Worm (Caenorhabditis elegans) whole organism, L1 larva: ENCODE data around the gene Y73F8A.27.

Experiments
- F16B12.6 ChIP-seq: fragments of 150-350 bp; optimal IDR thresholded peaks from 2 replicates; lab custom pipeline; 2014; ENCODE audit warnings: missing biosample characterization, missing genetic modification characterization
- aha-1 ChIP-seq: fragments of 150-350 bp; optimal IDR thresholded peaks from 2 replicates; lab custom pipeline; 2014; ENCODE audit warnings: missing biosample characterization, missing genetic modification characterization
- alr-1 ChIP-seq: fragments of 200-800 bp; sonication (Bioruptor generic); optimal IDR thresholded peaks from 2 replicates; lab custom pipeline; 2018; ENCODE audit warnings: borderline replicate concordance, mild to moderate bottlenecking, missing genetic modification characterization, missing compliant biosample characterization
- ceh-63 ChIP-seq: fragments of 200-800 bp; sonication (Bioruptor generic); optimal IDR thresholded peaks from 2 replicates; lab custom pipeline; 2018; ENCODE audit warnings: mild to moderate bottlenecking, missing genetic modification characterization, missing compliant biosample characterization
- ceh-8 ChIP-seq: fragments of 200-800 bp; sonication (Bioruptor generic); optimal IDR thresholded peaks from 2 replicates; lab custom pipeline; 2018; ENCODE audit warnings: mild to moderate bottlenecking, missing genetic modification characterization, moderate library complexity, missing compliant biosample characterization
- ceh-82 ChIP-seq, 3 experiments: fragments of 150-350 bp in 1 of 3; sonication (generic microtip) in 2 of 3; optimal IDR thresholded peaks; 2 replicates each; lab custom pipeline; 2014 to 2017; ENCODE audit warnings: missing biosample characterization in 3 of 3, missing genetic modification characterization in 3 of 3
- ceh-88 ChIP-seq: fragments of 200-800 bp; sonication (Bioruptor generic); IDR thresholded peaks from 2 replicates; pipeline ENCODE4 v1.3.6; 2022; ENCODE audit warnings: missing genetic modification characterization, missing compliant biosample characterization
- dpl-1 ChIP-seq, 3 experiments: fragments of 150-350 bp in 2 of 3; sonication (generic microtip) in 1 of 3; optimal IDR thresholded peaks; 2 replicates each; lab custom pipeline; 2014 to 2017; ENCODE audit warnings: missing biosample characterization in 3 of 3, missing genetic modification characterization in 3 of 3, missing genetic modification reagents in 3 of 3
- efl-1 ChIP-seq, 4 experiments: fragments of 150-350 bp; optimal IDR thresholded peaks in 3 of 4; peaks in 1 of 4; 1 replicate in 1 of 4; 2 replicates in 3 of 4; lab custom pipeline; 2014; ENCODE audit warnings: missing biosample characterization in 2 of 4, missing genetic modification characterization in 2 of 4, missing genetic modification reagents in 2 of 4
- efl-3 ChIP-seq: fragments of 200-800 bp; sonication (Bioruptor generic); optimal IDR thresholded peaks from 2 replicates; lab custom pipeline; 2018; ENCODE audit warnings: mild to moderate bottlenecking, missing genetic modification characterization, missing compliant biosample characterization
- ets-5 ChIP-seq: fragments of 200-800 bp; sonication (Bioruptor generic); IDR thresholded peaks from 2 replicates; pipeline ENCODE4 v1.3.6; 2022; ENCODE audit warnings: missing genetic modification characterization, missing compliant biosample characterization
- fkh-10 ChIP-seq: sonication (generic microtip); optimal IDR thresholded peaks from 2 replicates; lab custom pipeline; 2017; ENCODE audit warnings: missing biosample characterization, missing genetic modification reagents, missing genetic modification characterization
- grh-1 ChIP-seq: fragments of 200-800 bp; sonication (Bioruptor generic); IDR thresholded peaks from 2 replicates; pipeline ENCODE4 v1.3.6; 2022; ENCODE audit warnings: missing genetic modification reagents, missing genetic modification characterization, missing compliant biosample characterization
- isw-1 ChIP-seq: fragments of 200-800 bp; sonication (Bioruptor generic); IDR thresholded peaks from 2 replicates; pipeline ENCODE4 v1.3.6; 2022; ENCODE audit warnings: missing genetic modification characterization, missing compliant biosample characterization
- lin-13 ChIP-seq: fragments of 150-350 bp; optimal IDR thresholded peaks from 2 replicates; lab custom pipeline; 2014; ENCODE audit warnings: missing biosample characterization, missing genetic modification reagents, missing genetic modification characterization
- lin-14 ChIP-seq: fragments of 200-800 bp; sonication (Bioruptor generic); optimal IDR thresholded peaks from 2 replicates; lab custom pipeline; 2018; ENCODE audit warnings: mild to moderate bottlenecking, missing genetic modification characterization, moderate library complexity, missing compliant biosample characterization
- lir-3 ChIP-seq: sonication (generic microtip); optimal IDR thresholded peaks from 2 replicates; lab custom pipeline; 2016; ENCODE audit warnings: mild to moderate bottlenecking, missing genetic modification characterization, moderate library complexity, missing compliant biosample characterization; ENCODE audit not compliant: poor library complexity
- lsy-2 ChIP-seq, 2 experiments: fragments of 150-350 bp; optimal IDR thresholded peaks; 2 replicates each; lab custom pipeline; 2014; ENCODE audit warnings: missing biosample characterization in 2 of 2, missing genetic modification characterization in 2 of 2
- mdl-1 ChIP-seq, 2 experiments: fragments of 150-350 bp; optimal IDR thresholded peaks; 2 replicates each; lab custom pipeline; 2014 to 2017; ENCODE audit warnings: missing biosample characterization in 2 of 2, missing genetic modification characterization in 2 of 2, inconsistent platforms in 1 of 2
- mep-1 ChIP-seq: fragments of 150-350 bp; optimal IDR thresholded peaks from 2 replicates; lab custom pipeline; 2014; ENCODE audit warnings: missing biosample characterization, missing genetic modification characterization
- nhr-11 ChIP-seq: fragments of 150-350 bp; optimal IDR thresholded peaks from 2 replicates; lab custom pipeline; 2014; ENCODE audit warnings: missing biosample characterization, missing genetic modification characterization
- nhr-19 ChIP-seq: fragments of 200-800 bp; sonication (Bioruptor generic); conservative IDR thresholded peaks from 2 replicates; pipeline ENCODE4 v1.3.6; 2022; ENCODE audit warnings: missing genetic modification characterization, missing compliant biosample characterization
- nhr-47 ChIP-seq: sonication (generic microtip); optimal IDR thresholded peaks from 2 replicates; lab custom pipeline; 2016; ENCODE audit warnings: mild to moderate bottlenecking, missing genetic modification characterization, moderate library complexity, missing compliant biosample characterization
- nhr-77 ChIP-seq: fragments of 150-350 bp; optimal IDR thresholded peaks from 2 replicates; lab custom pipeline; 2014; ENCODE audit warnings: missing biosample characterization, missing genetic modification characterization
- nhr-84 ChIP-seq: sonication (generic microtip); optimal IDR thresholded peaks from 2 replicates; lab custom pipeline; 2017; ENCODE audit warnings: missing biosample characterization, missing genetic modification characterization
- nhr-85 ChIP-seq: sonication (generic microtip); peaks from one replicate; lab custom pipeline; 2016; ENCODE audit warnings: missing genetic modification characterization, inconsistent platforms, missing compliant biosample characterization
- nhr-90 ChIP-seq: sonication (generic microtip); optimal IDR thresholded peaks from 2 replicates; lab custom pipeline; 2016; ENCODE audit warnings: mild to moderate bottlenecking, missing genetic modification characterization, missing compliant biosample characterization; ENCODE audit not compliant: poor library complexity
- pag-3 ChIP-seq: sonication (generic microtip); optimal IDR thresholded peaks from 2 replicates; lab custom pipeline; 2017; ENCODE audit warnings: missing genetic modification characterization, mild to moderate bottlenecking, missing compliant biosample characterization, antibody characterized with exemption, borderline replicate concordance; ENCODE audit not compliant: insufficient read depth
- rnt-1 ChIP-seq: sonication (generic microtip); optimal IDR thresholded peaks from 2 replicates; lab custom pipeline; 2016; ENCODE audit warnings: mild to moderate bottlenecking, missing genetic modification characterization, moderate library complexity, missing compliant biosample characterization
- sox-4 ChIP-seq: sonication (generic microtip); optimal IDR thresholded peaks from 2 replicates; lab custom pipeline; 2016; ENCODE audit warnings: missing genetic modification characterization, missing compliant biosample characterization
- swsn-7 ChIP-seq: sonication (generic microtip); optimal IDR thresholded peaks from 2 replicates; lab custom pipeline; 2016; ENCODE audit warnings: missing genetic modification characterization, missing compliant biosample characterization
- tbx-2 ChIP-seq: sonication (generic microtip); optimal IDR thresholded peaks from 2 replicates; lab custom pipeline; 2016; ENCODE audit warnings: missing genetic modification characterization, missing compliant biosample characterization
- tlp-1 ChIP-seq: fragments of 150-350 bp; optimal IDR thresholded peaks from 2 replicates; lab custom pipeline; 2014; ENCODE audit warnings: missing biosample characterization, missing genetic modification characterization
- unc-130 ChIP-seq: fragments of 150-350 bp; optimal IDR thresholded peaks from 2 replicates; lab custom pipeline; 2017; ENCODE audit warnings: missing biosample characterization, missing genetic modification characterization, inconsistent platforms
- unc-98 ChIP-seq: fragments of 200-800 bp; sonication (Bioruptor generic); IDR thresholded peaks from 2 replicates; pipeline ENCODE4 v1.3.6; 2022; ENCODE audit warnings: missing genetic modification characterization, missing compliant biosample characterization
- zag-1 ChIP-seq: fragments of 150-350 bp; optimal IDR thresholded peaks from 2 replicates; lab custom pipeline; 2014; ENCODE audit warnings: missing biosample characterization, missing genetic modification characterization
- ztf-11 ChIP-seq, 2 experiments: sonication (generic microtip); optimal IDR thresholded peaks; 2 replicates each; lab custom pipeline; 2016 to 2017; ENCODE audit warnings: missing genetic modification characterization in 2 of 2, missing biosample characterization in 1 of 2, missing compliant biosample characterization in 1 of 2

Gene Y73F8A.27

DNA sequence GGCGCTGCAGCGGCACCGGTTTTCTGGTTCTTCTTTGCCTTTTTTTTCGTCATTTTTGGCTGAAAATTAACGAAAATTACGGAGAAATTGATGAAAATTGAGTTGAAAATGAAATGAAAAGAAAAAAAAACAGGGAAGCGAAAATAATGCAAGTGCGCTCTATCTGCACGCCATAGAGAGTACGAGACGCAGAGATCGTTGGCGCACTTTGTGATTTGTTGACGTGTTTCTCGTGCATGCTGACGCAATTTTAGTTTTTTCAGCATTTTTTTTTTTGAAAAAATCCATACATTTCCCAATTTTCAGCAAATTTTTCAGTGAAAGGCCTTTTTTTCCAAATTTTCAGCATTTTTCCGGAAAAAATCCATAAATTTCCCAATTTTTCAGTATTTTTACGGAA, 1.2 kb upstream of the Y73F8A.27 start, which contains the start of gene ntl-11 (continued):
- TF ChIP-seq rnt-1 (tag; lab: Kevin White, UChicago) (no peak), ceh-8 (GFP tag; lab: Kevin White, UChicago) (peak; percentile 94)
- TF ChIP-seq, all 84 proteins: peak for 67

DNA sequence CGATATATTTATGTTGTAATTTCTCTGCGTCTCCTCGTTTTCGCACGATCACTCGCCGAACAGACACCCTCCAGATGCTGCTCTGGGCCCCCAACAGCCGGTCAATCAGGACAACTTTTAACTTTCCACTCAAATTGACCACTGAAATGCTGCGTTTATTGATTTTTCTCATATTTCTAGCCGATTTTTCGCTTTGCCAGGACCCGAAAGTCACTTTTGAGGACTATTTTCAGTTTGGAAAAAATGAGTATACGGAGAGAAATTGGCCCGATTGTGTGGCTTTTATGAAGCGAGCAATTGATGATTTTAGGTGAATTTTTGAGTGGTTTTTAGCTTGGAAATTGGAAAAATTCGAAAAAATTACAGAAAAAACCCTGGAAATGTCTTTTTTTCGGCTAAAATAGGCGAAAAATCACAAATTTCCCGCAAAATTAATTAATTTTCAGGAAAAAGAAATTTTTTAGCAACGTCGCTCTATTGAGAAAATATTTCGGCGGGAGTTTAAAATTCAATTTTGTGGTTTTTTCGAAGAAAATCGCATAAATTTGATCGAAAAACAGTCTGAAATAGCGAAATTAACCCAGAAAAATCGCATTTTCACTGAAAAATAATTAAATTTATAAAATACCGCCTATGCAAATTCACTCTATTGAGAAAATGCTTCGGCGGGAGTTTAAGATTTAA, 1.1 kb downstream of the Y73F8A.27 start, which contains the start of gene Y73F8A.26:
Gene Y73F8A.26, plus strand, starts transcription at position 73 of the 684 bp plus-strand sequence.
- peak; percentile 21 for TF ChIP-seq nhr-85 (tag; lab: Kevin White, UChicago)
- TF ChIP-seq efl-1 (optimal IDR thresholded peaks at IDR 0.05; lab: Kevin White, UChicago), result no peak
- TF ChIP-seq efl-1 (GFP tag; optimal IDR thresholded peaks at IDR 0.05 in 1 of 2; lab: Kevin White, UChicago), result peak; percentile 38 to 49
- TF ChIP-seq lin-13 (GFP tag; lab: Kevin White, UChicago), result no peak
- peak in 1 of 3 experiments; percentile 39 for TF ChIP-seq dpl-1 (GFP tag; optimal IDR thresholded peaks at IDR 0.05; lab: Kevin White, UChicago)
- TF ChIP-seq, all 84 proteins: peak for 3

DNA sequence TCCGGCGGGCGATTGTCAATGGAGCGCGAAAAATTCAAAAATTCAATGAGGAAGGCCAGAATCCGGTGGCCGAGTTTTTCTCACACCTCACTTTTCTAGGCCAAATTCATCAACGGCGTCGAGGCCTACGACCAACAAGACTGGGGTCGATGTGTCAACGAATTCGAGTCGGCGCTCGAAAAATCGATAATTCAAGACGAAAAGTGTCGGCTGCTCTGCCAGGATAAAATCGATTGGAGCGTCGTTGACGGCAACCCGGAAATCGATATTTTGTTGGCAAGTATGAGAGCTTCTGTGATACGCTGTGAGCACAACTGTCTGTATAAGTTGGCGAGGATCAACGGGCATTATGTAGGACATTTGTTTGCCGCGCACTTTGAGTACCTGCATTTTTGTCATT, 3.2 kb downstream of the Y73F8A.27 start:
- TF ChIP-seq efl-3 (GFP tag; lab: Kevin White, UChicago) (no peak), ceh-63 (GFP tag; lab: Kevin White, UChicago) (no peak), efl-1 (optimal IDR thresholded peaks at IDR 0.05; lab: Kevin White, UChicago) (no peak), efl-1 (GFP tag; optimal IDR thresholded peaks at IDR 0.05 in 1 of 2; lab: Kevin White, UChicago) (no peak), tbx-2 (tag; lab: Kevin White, UChicago) (no peak), isw-1 (GFP tag; lab: Robert Waterston, UW) (no peak), lir-3 (no peak), ets-5 (GFP tag; lab: Robert Waterston, UW) (no peak), pag-3 (tag; lab: Kevin White, UChicago) (no peak), aha-1 (no peak)

DNA sequence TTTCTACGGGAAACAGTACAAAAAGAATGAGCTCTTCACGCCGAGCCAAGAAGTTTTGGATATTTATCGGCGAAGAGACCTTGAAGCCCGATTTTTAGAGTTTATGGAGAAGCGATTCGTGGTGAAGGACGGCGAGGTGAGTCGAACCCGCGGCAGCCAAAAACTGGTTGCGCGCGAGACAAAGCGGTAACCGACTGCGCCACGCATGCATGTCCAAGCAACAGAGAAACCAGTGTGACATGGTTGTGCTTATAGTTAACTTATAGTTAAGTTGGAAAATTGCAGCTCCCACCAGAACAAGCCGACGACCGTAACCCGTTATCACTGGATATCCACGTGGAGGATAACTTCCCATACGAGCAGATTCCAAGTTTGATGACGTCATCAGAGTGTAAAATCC, 3.8 kb downstream of the Y73F8A.27 start:
- TF ChIP-seq nhr-47 (tag; lab: Kevin White, UChicago) (peak; percentile 52), swsn-7 (peak; percentile 23), grh-1 (GFP tag; lab: Robert Waterston, UW) (0 out of 2 replicates have a peak, but pooled peaks have one; percentile 12), efl-1 (optimal IDR thresholded peaks at IDR 0.05; lab: Kevin White, UChicago) (peak; percentile 21 to 26), efl-1 (GFP tag; optimal IDR thresholded peaks at IDR 0.05 in 1 of 2; lab: Kevin White, UChicago) (peak in 1 of 2 experiments; percentile 95), zag-1 (tag; lab: Kevin White, UChicago) (no peak), nhr-19 (peak; percentile 48; the same call in 1 of the 2 replicates), mdl-1 (tag; optimal IDR thresholded peaks at IDR 0.05; lab: Kevin White, UChicago) (no peak), mep-1 (peak; percentile 28), nhr-85 (tag; lab: Kevin White, UChicago) (peak; percentile 56), nhr-84 (tag; lab: Kevin White, UChicago) (no peak), nhr-77 (tag; lab: Kevin White, UChicago) (peak; percentile 23), ceh-82 (tag; optimal IDR thresholded peaks at IDR 0.05; lab: Kevin White, UChicago) (no peak), nhr-90 (peak; percentile 60), dpl-1 (GFP tag; optimal IDR thresholded peaks at IDR 0.05; lab: Kevin White, UChicago) (no peak), lin-14 (GFP tag; lab: Kevin White, UChicago) (no peak), aha-1 (no peak), unc-98 (GFP tag; lab: Robert Waterston, UW) (no peak), nhr-11 (tag; lab: Kevin White, UChicago) (no peak), lin-13 (GFP tag; lab: Kevin White, UChicago) (no peak), fkh-10 (GFP tag; lab: Kevin White, UChicago) (no peak)
- TF ChIP-seq, all 84 proteins: peak for 9

DNA sequence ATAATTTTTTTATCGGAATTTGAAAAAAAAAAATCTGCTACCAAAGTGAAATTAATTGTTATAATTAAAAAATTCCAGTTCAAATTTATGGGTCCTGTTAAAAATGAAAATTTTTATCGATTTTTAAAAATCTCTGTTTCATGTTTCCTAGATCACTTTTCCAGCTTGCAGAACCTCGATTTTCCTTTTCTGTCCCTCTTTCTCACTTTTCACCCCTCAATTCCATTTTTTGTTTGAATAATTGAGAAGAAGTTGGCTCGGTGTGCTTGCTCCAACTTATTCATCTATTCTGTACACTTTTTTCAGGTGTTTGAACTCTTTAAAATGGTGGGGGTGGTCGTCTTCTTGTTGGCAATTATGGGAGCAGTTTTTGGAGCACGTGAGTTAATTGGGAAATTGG, 24.7 kb downstream of the Y73F8A.27 start, which contains the start of gene acr-24:
Gene acr-24, plus strand, starts transcription at position 301 of the 400 bp plus-strand sequence.
- TF ChIP-seq alr-1 (tag; lab: Kevin White, UChicago) (no peak), tlp-1 (tag; lab: Kevin White, UChicago) (no peak), tbx-2 (tag; lab: Kevin White, UChicago) (no peak), F16B12.6 (tag; lab: Kevin White, UChicago) (no peak), unc-130 (no peak), lsy-2 (tag; optimal IDR thresholded peaks at IDR 0.05; lab: Kevin White, UChicago) (no peak), ztf-11 (tag; optimal IDR thresholded peaks at IDR 0.05; lab: Kevin White, UChicago) (no peak), pag-3 (tag; lab: Kevin White, UChicago) (no peak), aha-1 (no peak), sox-4 (tag; lab: Kevin White, UChicago) (no peak), ceh-88 (GFP tag; lab: Robert Waterston, UW) (no peak)
